Worm (Caenorhabditis elegans) whole organism, dauer: ENCODE results near the gene mrps-16.

Source experiments
- unc-62 ChIP-seq: sonication (generic microtip); optimal IDR thresholded peaks from 2 replicates; lab custom pipeline; 2017; ENCODE audit warnings: missing biosample characterization, missing genetic modification reagents, missing genetic modification characterization

Gene mrps-16

DNA sequence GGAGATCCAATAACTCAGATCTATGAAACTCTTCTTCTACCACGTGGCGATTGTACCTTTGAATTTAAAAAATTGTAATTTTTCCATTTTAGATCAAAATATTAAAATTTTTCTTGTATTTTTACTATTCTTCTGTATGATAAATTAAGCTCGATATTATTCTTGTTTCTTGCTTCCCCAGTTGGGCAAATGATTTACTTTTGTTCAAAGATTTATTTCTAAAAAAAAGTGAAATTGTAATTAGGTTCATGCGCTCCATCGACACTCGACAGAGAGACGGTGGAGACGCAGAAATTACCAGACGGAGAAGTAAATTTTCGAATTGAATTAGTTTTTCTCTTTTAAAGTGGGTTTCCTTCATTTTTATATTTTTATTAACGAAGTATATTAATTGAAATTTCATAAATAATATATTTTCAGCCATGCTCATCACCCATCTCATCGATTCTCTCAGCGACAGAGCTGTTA lies 31.7 kb downstream of the mrps-16 start, which contains the start of gene npp-24:
Gene npp-24, plus strand, starts transcription at position 51 of the 468 bp plus-strand sequence.
- no peak for TF ChIP-seq unc-62 (GFP tag; lab: Kevin White, UChicago)

DNA sequence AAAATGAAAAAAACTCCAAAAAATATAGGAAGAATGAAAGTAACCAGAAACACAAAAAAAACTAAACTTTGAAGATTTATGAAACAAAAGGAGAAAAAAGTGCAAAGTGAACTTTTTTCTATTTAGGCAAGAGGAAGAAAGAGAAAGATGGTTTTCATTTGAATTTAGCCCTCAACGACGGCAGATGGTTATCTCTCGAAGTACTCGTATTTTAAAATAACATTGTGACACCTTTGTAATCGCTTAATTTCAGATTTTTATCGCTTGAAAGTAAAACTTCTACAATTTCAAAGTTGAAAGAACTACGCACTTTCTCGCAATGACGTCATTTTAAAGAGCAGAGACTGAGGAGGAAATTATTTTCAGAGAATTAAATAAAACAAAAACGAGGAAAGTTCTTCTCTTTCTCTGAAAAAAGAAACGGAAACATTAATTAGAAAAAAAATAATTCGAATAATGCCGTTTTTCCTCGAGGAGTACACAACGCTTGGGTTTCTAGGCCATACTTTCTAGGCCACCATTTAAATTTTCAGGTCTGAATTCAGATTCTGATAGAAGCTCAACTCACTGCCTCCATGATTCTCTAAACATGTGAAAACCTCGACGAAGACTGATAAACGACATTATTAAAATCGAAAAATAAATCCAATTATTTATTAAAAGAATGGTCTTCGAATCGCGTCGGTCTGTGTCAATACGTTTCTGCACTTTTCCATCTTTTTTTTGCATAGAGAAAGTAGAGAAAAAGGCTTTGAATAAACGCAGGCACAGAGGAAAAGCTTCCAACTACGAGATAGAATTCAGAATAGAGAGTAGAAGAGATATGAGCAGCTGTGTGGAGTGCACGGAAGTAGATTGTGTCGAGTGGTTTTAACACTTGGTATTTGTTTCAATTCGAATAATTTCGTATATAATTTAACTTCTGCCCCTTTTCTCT lies 37.5 kb downstream of the mrps-16 start:
- TF ChIP-seq unc-62 (GFP tag; lab: Kevin White, UChicago), result no peak

DNA sequence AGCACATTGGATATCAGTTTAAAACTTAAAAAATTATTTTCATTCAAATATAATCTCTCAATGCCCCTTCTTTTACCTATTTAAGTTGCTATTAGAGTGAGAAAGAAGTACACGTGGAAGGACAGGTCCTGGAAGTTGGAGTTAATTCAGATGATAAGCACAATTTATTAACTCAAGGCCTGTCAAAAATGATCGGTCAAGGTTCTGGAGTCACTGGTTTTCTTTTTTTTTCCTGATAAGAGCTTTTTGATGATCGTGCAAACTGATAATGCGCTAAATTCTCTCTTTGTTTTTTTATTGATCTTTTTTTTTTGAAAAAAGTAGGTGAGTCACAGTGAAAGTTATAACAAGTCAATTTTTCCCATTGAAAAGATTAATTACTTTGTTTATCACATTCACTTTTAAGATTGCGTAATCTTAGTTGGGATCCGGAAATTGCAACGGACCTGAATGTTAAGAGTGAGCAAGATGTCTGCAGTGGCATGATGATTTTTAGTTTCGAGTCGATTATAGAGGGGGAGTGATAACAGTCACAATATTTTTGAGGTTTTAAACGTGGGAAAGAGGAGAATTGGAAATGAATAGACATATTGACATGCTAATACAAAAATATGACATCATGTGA lies 38.4 kb downstream of the mrps-16 start:
- no peak for TF ChIP-seq unc-62 (GFP tag; lab: Kevin White, UChicago)

DNA sequence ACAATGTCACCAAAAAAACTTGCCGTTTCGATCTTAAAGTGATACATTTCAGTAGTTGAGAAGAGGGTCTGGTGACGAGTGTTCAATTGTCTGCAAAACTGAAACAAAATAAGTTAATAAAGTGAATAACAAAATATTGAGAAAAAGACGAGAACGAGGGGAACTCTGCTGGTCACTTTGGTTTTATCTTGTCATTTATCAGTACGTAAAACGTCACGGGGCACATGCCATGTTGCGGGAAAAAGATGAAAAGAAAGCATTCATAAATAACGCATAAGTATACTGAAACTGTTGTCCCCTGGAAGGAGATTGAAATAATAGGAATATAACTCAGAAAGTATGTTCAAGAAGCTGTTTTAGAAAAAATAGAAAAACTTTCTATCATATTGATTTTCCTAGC lies 40.7 kb downstream of the mrps-16 start, which contains the start of gene sahd-1:
Gene sahd-1, minus strand, starts transcription at position 100 of the 400 bp plus-strand sequence.
- no peak for TF ChIP-seq unc-62 (GFP tag; lab: Kevin White, UChicago)

DNA sequence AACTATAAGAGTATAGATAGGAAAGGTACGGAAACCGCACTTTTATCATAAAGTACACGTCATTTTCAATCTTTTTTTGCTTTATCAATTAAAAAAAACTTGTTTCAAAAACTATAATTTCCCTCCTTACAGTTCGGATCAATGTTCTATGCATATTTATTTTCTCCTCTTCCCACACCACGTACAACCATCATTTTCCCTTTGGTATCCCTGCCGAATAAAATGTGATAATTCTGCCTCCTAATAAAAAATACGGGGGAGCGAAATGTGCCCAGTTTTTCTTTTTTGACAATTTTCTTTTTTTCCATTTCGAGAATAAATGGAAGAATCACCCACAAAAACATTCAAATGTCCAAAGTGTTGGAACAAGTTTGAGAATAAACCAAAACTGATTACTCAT lies 41.4 kb downstream of the mrps-16 start, which contains the start of gene ZK177.3:
Gene ZK177.3, plus strand, starts transcription at position 301 of the 400 bp plus-strand sequence.
- TF ChIP-seq unc-62 (GFP tag; lab: Kevin White, UChicago), result no peak

DNA sequence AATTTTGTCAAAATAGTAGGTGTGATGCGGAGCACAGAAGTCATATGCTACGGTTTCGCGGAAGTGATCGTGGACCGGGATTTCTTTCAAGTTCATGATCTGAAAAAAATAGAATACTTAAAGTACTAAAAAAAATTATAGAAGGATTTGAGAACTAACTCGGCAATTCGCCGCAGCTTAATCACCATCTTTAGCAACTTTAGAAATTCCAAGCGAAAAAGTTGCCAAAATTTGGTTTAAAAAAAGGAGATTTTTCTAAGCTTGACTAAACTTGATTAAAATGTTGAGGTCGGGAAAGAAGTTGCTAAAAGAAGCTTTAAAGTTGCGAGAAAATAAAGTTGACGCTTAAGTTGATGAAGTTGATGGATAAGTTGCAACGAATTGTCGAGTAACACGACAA lies 43.5 kb downstream of the mrps-16 start, which contains the start of gene ZK177.9:
Gene ZK177.9, minus strand, starts transcription at position 101 of the 400 bp plus-strand sequence.
- TF ChIP-seq unc-62 (GFP tag; lab: Kevin White, UChicago), result no peak

DNA sequence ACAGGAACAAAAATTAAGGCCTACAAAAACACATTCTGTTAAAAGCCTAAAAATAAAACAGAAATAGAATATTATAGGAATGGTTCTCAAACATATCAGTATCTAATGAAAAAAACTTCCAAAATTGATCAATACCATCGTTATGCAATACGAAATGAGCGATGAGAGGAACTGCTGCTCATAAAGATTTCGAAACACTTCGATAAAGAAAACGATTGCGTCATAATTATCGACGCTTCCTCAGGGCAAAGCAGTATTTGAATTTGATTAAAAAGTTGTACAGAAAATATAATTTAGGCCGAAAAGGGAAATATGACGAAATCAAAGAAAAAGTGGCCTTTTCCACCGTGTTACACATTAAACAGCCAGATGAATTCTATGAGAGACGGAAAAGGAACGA lies 43.9 kb downstream of the mrps-16 start:
- no peak for TF ChIP-seq unc-62 (GFP tag; lab: Kevin White, UChicago)

DNA sequence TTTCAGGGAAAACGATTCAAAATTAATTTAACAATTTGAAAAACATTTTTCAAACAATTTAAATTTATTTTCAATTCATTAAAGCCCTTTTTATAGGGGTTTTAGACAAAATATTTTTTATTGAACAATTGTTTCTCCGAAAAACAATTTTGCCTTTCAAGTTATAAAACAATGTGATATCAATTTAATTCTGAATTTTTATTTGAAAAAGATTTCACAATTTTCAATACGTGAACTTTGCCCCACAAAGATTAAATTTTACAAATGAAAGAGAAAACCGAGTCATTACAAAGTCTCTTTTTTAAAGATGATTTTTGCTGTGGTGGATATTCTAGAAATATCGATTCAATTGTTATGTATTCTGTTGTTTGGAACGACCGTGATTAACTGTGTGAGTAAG lies 44.7 kb downstream of the mrps-16 start, which contains the start of gene ZK177.2:
Gene ZK177.2, plus strand, starts transcription at position 301 of the 400 bp plus-strand sequence.
- TF ChIP-seq unc-62 (GFP tag; lab: Kevin White, UChicago), result no peak

DNA sequence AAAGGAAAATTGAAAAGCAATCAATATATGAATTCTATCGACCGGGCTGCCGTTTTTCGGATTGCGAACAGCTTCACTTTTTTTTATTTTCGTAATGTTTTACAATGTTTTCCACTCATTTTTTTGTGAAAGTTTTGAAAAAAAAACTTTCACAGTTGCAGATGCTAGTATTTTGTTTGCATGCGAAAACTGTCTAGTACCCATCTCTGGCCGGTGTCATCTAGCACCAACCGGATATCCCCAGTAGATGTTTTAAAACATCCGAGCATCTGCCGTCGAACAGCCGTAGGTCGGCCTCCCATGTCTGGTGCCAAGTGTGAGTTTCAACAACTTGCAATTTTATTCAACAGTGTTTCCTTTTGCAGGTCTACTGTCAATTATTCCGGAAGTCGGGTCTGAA lies 47.2 kb downstream of the mrps-16 start, which contains the start of gene ZK177.12:
Gene ZK177.12, plus strand, starts transcription at position 301 of the 400 bp plus-strand sequence.
- no peak for TF ChIP-seq unc-62 (GFP tag; lab: Kevin White, UChicago)

DNA sequence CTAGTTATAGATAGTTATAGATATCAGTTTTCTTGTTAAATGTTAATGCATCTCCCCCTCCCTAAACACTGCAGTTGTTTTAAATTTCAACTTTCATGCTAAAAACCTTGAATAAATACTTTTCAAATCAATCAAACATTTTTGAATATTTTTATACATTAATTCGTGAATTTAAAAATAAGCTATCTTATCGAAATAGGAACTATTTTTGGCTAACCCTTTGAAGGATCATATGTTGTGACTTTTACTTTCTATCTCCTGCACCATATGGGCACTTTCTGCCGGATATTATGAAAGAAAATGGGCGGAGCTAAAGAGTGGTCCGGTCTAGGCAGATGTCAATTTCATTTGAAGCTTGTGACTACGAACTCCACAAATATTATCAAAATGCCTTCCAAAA lies 48.5 kb downstream of the mrps-16 start, which contains the start of gene ZK177.11:
Gene ZK177.11, plus strand, starts transcription at position 301 of the 400 bp plus-strand sequence.
- no peak for TF ChIP-seq unc-62 (GFP tag; lab: Kevin White, UChicago)
